Worm (Caenorhabditis elegans) whole organism, L3 larva: Measurements from ENCODE around the gene ZC53.2.

Experiments
- ama-1 ChIP-seq: fragments of 150-350 bp; optimal IDR thresholded peaks from 2 replicates; lab custom pipeline; 2018
- ceh-28 ChIP-seq: fragments of 150-350 bp; optimal IDR thresholded peaks from 2 replicates; lab custom pipeline; 2014; ENCODE audit warnings: missing biosample characterization, missing genetic modification reagents, missing genetic modification characterization
- ceh-82 ChIP-seq: fragments of 150-350 bp; optimal IDR thresholded peaks from 2 replicates; lab custom pipeline; 2014; ENCODE audit warnings: missing biosample characterization, missing genetic modification characterization
- ceh-9 ChIP-seq: sonication (generic microtip); optimal IDR thresholded peaks from 2 replicates; lab custom pipeline; 2018; ENCODE audit warnings: missing biosample characterization, missing genetic modification characterization
- egl-27 ChIP-seq: sonication (generic microtip); optimal IDR thresholded peaks from 4 replicates; lab custom pipeline; 2017; ENCODE audit warnings: missing biosample characterization, missing genetic modification reagents, missing genetic modification characterization
- elt-1 ChIP-seq: fragments of 150-350 bp; optimal IDR thresholded peaks from 2 replicates; lab custom pipeline; 2014; ENCODE audit warnings: missing biosample characterization, missing genetic modification characterization
- elt-2 ChIP-seq: sonication (generic microtip); optimal IDR thresholded peaks from 2 replicates; lab custom pipeline; 2016; ENCODE audit warnings: missing genetic modification reagents, mild to moderate bottlenecking, missing genetic modification characterization, missing compliant biosample characterization
- elt-3 ChIP-seq, 3 experiments: fragments of 150-350 bp in 1 of 3; sonication (generic microtip) in 2 of 3; optimal IDR thresholded peaks; 2 replicates in 2 of 3; 4 replicates in 1 of 3; lab custom pipeline; 2014 to 2017; ENCODE audit warnings: missing biosample characterization in 3 of 3, missing genetic modification characterization in 3 of 3
- eor-1 ChIP-seq, 2 experiments: fragments of 150-350 bp; optimal IDR thresholded peaks; 2 replicates each; lab custom pipeline; 2014 to 2018; ENCODE audit warnings: missing biosample characterization in 2 of 2, missing genetic modification characterization in 2 of 2
- fkh-2 ChIP-seq: fragments of 150-350 bp; optimal IDR thresholded peaks from 2 replicates; lab custom pipeline; 2014; ENCODE audit warnings: missing biosample characterization, missing genetic modification reagents, missing genetic modification characterization
- fos-1 ChIP-seq: fragments of 150-350 bp; optimal IDR thresholded peaks from 2 replicates; lab custom pipeline; 2014; ENCODE audit warnings: missing biosample characterization, missing genetic modification characterization
- hmg-11 ChIP-seq: sonication (generic microtip); optimal IDR thresholded peaks from 2 replicates; lab custom pipeline; 2016; ENCODE audit warnings: missing genetic modification characterization, missing compliant biosample characterization
- jun-1 ChIP-seq: fragments of 150-350 bp; optimal IDR thresholded peaks from 2 replicates; lab custom pipeline; 2014; ENCODE audit warnings: missing biosample characterization, missing genetic modification reagents, missing genetic modification characterization
- lin-15B ChIP-seq: fragments of 150-350 bp; optimal IDR thresholded peaks from 2 replicates; lab custom pipeline; 2014; ENCODE audit warnings: missing biosample characterization, missing genetic modification characterization
- lin-39 ChIP-seq: fragments of 150-350 bp; optimal IDR thresholded peaks from 2 replicates; lab custom pipeline; 2018; ENCODE audit warnings: missing biosample characterization, missing genetic modification reagents, missing genetic modification characterization
- lsy-12 ChIP-seq: sonication (generic microtip); optimal IDR thresholded peaks from 2 replicates; lab custom pipeline; 2016; ENCODE audit warnings: mild to moderate bottlenecking, missing genetic modification characterization, missing compliant biosample characterization
- mdl-1 ChIP-seq: fragments of 150-350 bp; optimal IDR thresholded peaks from 2 replicates; lab custom pipeline; 2014; ENCODE audit warnings: missing biosample characterization, missing genetic modification characterization
- nfya-1 ChIP-seq: sonication (generic microtip); optimal IDR thresholded peaks from 2 replicates; lab custom pipeline; 2017; ENCODE audit warnings: missing genetic modification characterization, mild to moderate bottlenecking, missing compliant biosample characterization, antibody characterized with exemption, moderate library complexity; ENCODE audit not compliant: insufficient read depth
- nhr-11 ChIP-seq: fragments of 150-350 bp; optimal IDR thresholded peaks from 2 replicates; lab custom pipeline; 2014; ENCODE audit warnings: missing biosample characterization, missing genetic modification characterization
- nhr-25 ChIP-seq: sonication (generic microtip); optimal IDR thresholded peaks from 2 replicates; lab custom pipeline; 2017; ENCODE audit warnings: missing biosample characterization, missing genetic modification characterization
- nhr-43 ChIP-seq: sonication (generic microtip); optimal IDR thresholded peaks from 2 replicates; lab custom pipeline; 2016; ENCODE audit warnings: mild to moderate bottlenecking, missing genetic modification characterization, missing compliant biosample characterization; ENCODE audit not compliant: poor library complexity, severe bottlenecking
- nhr-76 ChIP-seq: fragments of 150-350 bp; sonication (generic microtip); optimal IDR thresholded peaks from 5 replicates; lab custom pipeline; 2014; ENCODE audit warnings: missing biosample characterization, missing genetic modification characterization
- nhr-77 ChIP-seq: fragments of 150-350 bp; optimal IDR thresholded peaks from 2 replicates; lab custom pipeline; 2014; ENCODE audit warnings: missing biosample characterization, missing genetic modification characterization
- pha-4 ChIP-seq: fragments of 150-350 bp; optimal IDR thresholded peaks from 2 replicates; lab custom pipeline; 2014; ENCODE audit warnings: missing biosample characterization, missing genetic modification reagents, missing genetic modification characterization
- pqm-1 ChIP-seq: fragments of 150-350 bp; optimal IDR thresholded peaks from 2 replicates; lab custom pipeline; 2017; ENCODE audit warnings: missing biosample characterization, missing genetic modification characterization, inconsistent platforms
- sea-2 ChIP-seq: fragments of 150-350 bp; sonication (generic microtip); optimal IDR thresholded peaks from 4 replicates; lab custom pipeline; 2014; ENCODE audit warnings: missing biosample characterization, missing genetic modification reagents, missing genetic modification characterization
- skn-1 ChIP-seq: fragments of 150-350 bp; optimal IDR thresholded peaks from 2 replicates; lab custom pipeline; 2014; ENCODE audit warnings: missing biosample characterization, missing genetic modification characterization
- snpc-4 ChIP-seq: fragments of 150-350 bp; optimal IDR thresholded peaks from 2 replicates; lab custom pipeline; 2014; ENCODE audit warnings: missing biosample characterization, missing genetic modification characterization
- tbx-2 ChIP-seq: sonication (generic microtip); optimal IDR thresholded peaks from 2 replicates; lab custom pipeline; 2016; ENCODE audit warnings: mild to moderate bottlenecking, missing genetic modification characterization, missing compliant biosample characterization
- unc-62 ChIP-seq: fragments of 150-350 bp; sonication (generic microtip); optimal IDR thresholded peaks from 4 replicates; lab custom pipeline; 2014; ENCODE audit warnings: missing biosample characterization, missing genetic modification reagents, missing genetic modification characterization

ZC53.2 gene

ce11 chrX:1888445-1889035, 35.5 kb downstream of the ZC53.2 start (continued):
- TF ChIP-seq pha-4 (tag; lab: Kevin White, UChicago) (peak; percentile 27), mdl-1 (tag; lab: Kevin White, UChicago) (no peak), lin-39 (tag; lab: Kevin White, UChicago) (peak; percentile 16), elt-1 (tag; lab: Kevin White, UChicago) (no peak), nhr-77 (tag; lab: Kevin White, UChicago) (no peak), nhr-43 (no peak), nhr-11 (peak; percentile 32), sea-2 (GFP tag; lab: Kevin White, UChicago) (no peak), fos-1 (tag; lab: Kevin White, UChicago) (no peak), fkh-2 (tag; lab: Kevin White, UChicago) (no peak), elt-3 (tag; optimal IDR thresholded peaks at IDR 0.05; lab: Kevin White, UChicago) (no peak), lsy-12 (peak; percentile 9), ceh-9 (no peak), eor-1 (tag; optimal IDR thresholded peaks at IDR 0.05; lab: Kevin White, UChicago) (no peak), ama-1 (no peak), lin-15B (no peak), nhr-76 (no peak)

ce11 chrX:1880665-1881064, 43.4 kb downstream of the ZC53.2 start:
- TF ChIP-seq pha-4 (tag; lab: Kevin White, UChicago): peak; percentile 72
- TF ChIP-seq nfya-1 (tag; lab: Kevin White, UChicago): peak; percentile 47
- peak; percentile 14 for TF ChIP-seq jun-1 (tag; lab: Kevin White, UChicago)
- TF ChIP-seq fkh-2 (tag; lab: Kevin White, UChicago): no peak
- peak; percentile 32 for TF ChIP-seq nhr-77 (tag; lab: Kevin White, UChicago)
- TF ChIP-seq egl-27 (tag; lab: Kevin White, UChicago): no peak
- peak; percentile 40 for TF ChIP-seq snpc-4 (tag; lab: Kevin White, UChicago)
- TF ChIP-seq eor-1 (tag; optimal IDR thresholded peaks at IDR 0.05; lab: Kevin White, UChicago): peak in 1 of 2 experiments; percentile 35
- TF ChIP-seq skn-1 (tag; lab: Kevin White, UChicago): peak; percentile 29
- TF ChIP-seq hmg-11: peak; percentile 97
- TF ChIP-seq unc-62 (GFP tag; lab: Kevin White, UChicago): no peak
- TF ChIP-seq pqm-1: peak; percentile 15
- peak; percentile 20 for TF ChIP-seq elt-2
- no peak for TF ChIP-seq nhr-25 (tag; lab: Kevin White, UChicago)
- TF ChIP-seq sea-2 (GFP tag; lab: Kevin White, UChicago): no peak
- TF ChIP-seq lsy-12: peak; percentile 72
- TF ChIP-seq fos-1 (tag; lab: Kevin White, UChicago): no peak
- TF ChIP-seq tbx-2 (tag; lab: Kevin White, UChicago): peak; percentile 65
- no peak for TF ChIP-seq nhr-11
- TF ChIP-seq ceh-82: peak; percentile 24
- TF ChIP-seq ceh-28 (tag; lab: Kevin White, UChicago): peak; percentile 48
